Fruit fly (Drosophila melanogaster) whole organism, embryonic: ENCODE measurements around the gene Lasp.

Experiments
- Ada2b ChIP-seq: fragments of 200-800 bp; sonication (Bioruptor generic); IDR thresholded peaks from 2 replicates; pipeline ENCODE4 v1.3.6; 2022; ENCODE audit warnings: missing biosample characterization, missing genetic modification characterization
- CG16813 ChIP-seq: fragments of 200-800 bp; sonication (Bioruptor generic); IDR thresholded peaks from 3 replicates; pipeline ENCODE4 v1.3.6; 2022; ENCODE audit warnings: missing biosample characterization, missing genetic modification characterization; ENCODE audit not compliant: partially characterized antibody
- CG17612 ChIP-seq: fragments of 200-800 bp; sonication (Bioruptor generic); IDR thresholded peaks from 2 replicates; pipeline ENCODE4 v1.3.6; 2022; ENCODE audit warnings: missing biosample characterization, missing genetic modification characterization
- CG3065 ChIP-seq: fragments of 200-800 bp; sonication (Bioruptor generic); optimal IDR thresholded peaks from 2 replicates; lab custom pipeline; 2016; ENCODE audit warnings: missing biosample characterization, missing genetic modification characterization
- CG4404 ChIP-seq: fragments of 200-800 bp; sonication (Bioruptor generic); IDR thresholded peaks from 2 replicates; pipeline ENCODE4 v1.3.6; 2022; ENCODE audit warnings: missing biosample characterization, missing genetic modification characterization
- CG7271 ChIP-seq: fragments of 200-800 bp; sonication (Bioruptor generic); optimal IDR thresholded peaks from 2 replicates; lab custom pipeline; 2018; ENCODE audit warnings: missing biosample characterization, mild to moderate bottlenecking, missing genetic modification characterization, moderate library complexity
- Drgx ChIP-seq: fragments of 200-800 bp; sonication (Bioruptor generic); IDR thresholded peaks from 2 replicates; pipeline ENCODE4 v1.3.6; 2022; ENCODE audit warnings: missing biosample characterization, missing genetic modification characterization
- Xbp1 ChIP-seq: fragments of 200-800 bp; sonication (Bioruptor generic); optimal IDR thresholded peaks from 3 replicates; lab custom pipeline; 2016; ENCODE audit warnings: missing biosample characterization, mild to moderate bottlenecking, missing genetic modification characterization
- dimm ChIP-seq: fragments of 200-800 bp; sonication (Bioruptor generic); IDR thresholded peaks from 2 replicates; pipeline ENCODE4 v1.3.6; 2022; ENCODE audit warnings: missing biosample characterization, missing genetic modification characterization
- ham ChIP-seq: fragments of 200-800 bp; sonication (Bioruptor generic); IDR thresholded peaks from 2 replicates; pipeline ENCODE4 v1.3.6; 2022; ENCODE audit warnings: missing biosample characterization, missing genetic modification characterization
- mam ChIP-seq: fragments of 200-800 bp; sonication (Bioruptor generic); optimal IDR thresholded peaks from 3 replicates; lab custom pipeline; 2016; ENCODE audit warnings: missing biosample characterization, missing genetic modification characterization
- sima ChIP-seq: fragments of 200-800 bp; sonication (Bioruptor generic); optimal IDR thresholded peaks from 2 replicates; lab custom pipeline; 2016; ENCODE audit warnings: missing biosample characterization, missing genetic modification characterization
- usp ChIP-seq: fragments of >200 bp; optimal IDR thresholded peaks from 2 replicates; lab custom pipeline; 2017; ENCODE audit warnings: missing biosample characterization, missing genetic modification characterization

DNA sequence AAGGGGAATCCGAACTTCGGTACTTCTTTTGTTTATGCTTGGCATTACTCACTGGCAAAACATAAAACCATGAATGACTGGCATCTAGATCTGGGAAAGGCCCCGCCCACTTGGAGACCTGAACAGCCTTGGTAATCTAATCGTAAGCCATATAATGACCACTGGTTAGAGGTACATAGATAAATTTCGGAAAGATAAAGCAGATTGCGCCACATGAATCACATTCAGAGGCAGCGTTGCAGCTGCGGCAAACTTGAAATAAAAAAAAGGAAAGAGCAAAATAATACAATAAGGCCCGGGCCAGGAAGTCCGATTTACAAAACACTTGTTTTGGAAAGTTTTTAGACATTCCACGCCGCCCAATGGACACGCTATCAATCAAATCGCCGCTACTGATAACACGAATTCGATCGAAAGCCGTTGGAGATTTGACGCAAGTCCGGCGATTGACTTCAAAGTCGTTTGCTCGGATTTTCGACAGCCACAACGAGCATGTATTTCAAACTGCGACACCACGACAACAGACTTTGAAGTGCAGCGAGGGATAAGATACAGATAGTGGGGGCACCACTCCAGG, 47.2 kb downstream of the Lasp start:
- TF ChIP-seq dimm (GFP tag; lab: Robert Waterston, UW) (no peak), ham (GFP tag; lab: Robert Waterston, UW) (no peak), mam (GFP tag; lab: Kevin White, UChicago) (no peak), CG16813 (GFP tag; lab: Robert Waterston, UW) (no peak), CG17612 (no peak), CG3065 (GFP tag; lab: Kevin White, UChicago) (no peak), Xbp1 (GFP tag; lab: Kevin White, UChicago) (no peak), sima (GFP tag; lab: Kevin White, UChicago) (no peak), Ada2b (GFP tag; lab: Robert Waterston, UW) (no peak), CG4404 (GFP tag; lab: Robert Waterston, UW) (no peak), Drgx (GFP tag; lab: Robert Waterston, UW) (no peak), CG7271 (tag; lab: Kevin White, UChicago) (no peak), usp (GFP tag; lab: Kevin White, UChicago) (no peak)
